Fruit fly (Drosophila melanogaster) whole organism, embryonic: ENCODE data around the gene pbl.

Source experiments
- Blimp-1 ChIP-seq: fragments of 200-800 bp; sonication (Bioruptor generic); optimal IDR thresholded peaks from 3 replicates; lab custom pipeline; 2018; ENCODE audit warnings: missing biosample characterization, missing genetic modification characterization, mild to moderate bottlenecking, moderate library complexity, missing genetic modification reagents
- CG10147 ChIP-seq: fragments of 200-800 bp; sonication (Bioruptor generic); optimal IDR thresholded peaks from 2 replicates; lab custom pipeline; 2019; ENCODE audit warnings: missing biosample characterization, mild to moderate bottlenecking, missing genetic modification characterization, moderate library complexity
- CG10959 ChIP-seq: fragments of 200-800 bp; sonication (Bioruptor generic); IDR thresholded peaks from 2 replicates; pipeline ENCODE4 v1.3.6; 2022; ENCODE audit warnings: missing biosample characterization, missing genetic modification characterization
- CG1233 ChIP-seq: fragments of 200-800 bp; sonication (Bioruptor generic); optimal IDR thresholded peaks from 4 replicates; lab custom pipeline; 2018; ENCODE audit warnings: missing biosample characterization, mild to moderate bottlenecking, missing genetic modification characterization
- CG14014 ChIP-seq: fragments of 200-800 bp; sonication (Bioruptor generic); IDR thresholded peaks from 2 replicates; pipeline ENCODE4 v1.3.6; 2022; ENCODE audit warnings: missing biosample characterization, missing genetic modification characterization
- CG2129 ChIP-seq: fragments of 200-800 bp; sonication (Bioruptor generic); IDR thresholded peaks from 2 replicates; pipeline ENCODE4 v1.3.6; 2022; ENCODE audit warnings: missing biosample characterization, missing genetic modification characterization; ENCODE audit not compliant: partially characterized antibody
- CG2199 ChIP-seq: fragments of 200-800 bp; sonication (Bioruptor generic); IDR thresholded peaks from 3 replicates; pipeline ENCODE4 v1.3.6; 2022; ENCODE audit warnings: missing biosample characterization, missing genetic modification characterization
- CG31441 ChIP-seq: fragments of 200-800 bp; sonication (Bioruptor generic); IDR thresholded peaks from 2 replicates; pipeline ENCODE4 v1.3.6; 2022; ENCODE audit warnings: missing biosample characterization, missing genetic modification characterization
- CG33213 ChIP-seq: fragments of 200-800 bp; sonication (Bioruptor generic); optimal IDR thresholded peaks from 3 replicates; lab custom pipeline; 2016; ENCODE audit warnings: missing biosample characterization, missing genetic modification characterization
- CG42726 ChIP-seq: fragments of 200-800 bp; sonication (Bioruptor generic); IDR thresholded peaks from 2 replicates; pipeline ENCODE4 v1.3.6; 2022; ENCODE audit warnings: missing biosample characterization, missing genetic modification characterization; ENCODE audit not compliant: partially characterized antibody
- CG6683 ChIP-seq: fragments of 200-800 bp; sonication (Bioruptor generic); optimal IDR thresholded peaks from 2 replicates; lab custom pipeline; 2017; ENCODE audit warnings: missing biosample characterization, mild to moderate bottlenecking, missing genetic modification characterization, missing genetic modification reagents
- CG7745 ChIP-seq: fragments of 200-800 bp; sonication (Bioruptor generic); optimal IDR thresholded peaks from 2 replicates; lab custom pipeline; 2018; ENCODE audit warnings: missing biosample characterization, mild to moderate bottlenecking, missing genetic modification characterization, moderate library complexity
- CG8359 ChIP-seq: fragments of 200-800 bp; sonication (Bioruptor generic); optimal IDR thresholded peaks from 2 replicates; lab custom pipeline; 2017; ENCODE audit warnings: missing biosample characterization, mild to moderate bottlenecking, missing genetic modification characterization, borderline replicate concordance
- CG8924 ChIP-seq: fragments of 200-800 bp; optimal IDR thresholded peaks from 3 replicates; lab custom pipeline; 2019; ENCODE audit warnings: missing biosample characterization, mild to moderate bottlenecking, missing genetic modification characterization, moderate library complexity
- CG9817 ChIP-seq: fragments of 200-800 bp; sonication (Bioruptor generic); optimal IDR thresholded peaks from 2 replicates; lab custom pipeline; 2018; ENCODE audit warnings: missing biosample characterization, mild to moderate bottlenecking, missing genetic modification characterization, moderate library complexity
- CG9932 ChIP-seq: fragments of 200-800 bp; sonication (Bioruptor generic); IDR thresholded peaks from 2 replicates; pipeline ENCODE4 v1.3.6; 2022; ENCODE audit warnings: missing biosample characterization, missing genetic modification characterization
- Ets97D ChIP-seq: fragments of 200-800 bp; sonication (Bioruptor generic); optimal IDR thresholded peaks from 3 replicates; lab custom pipeline; 2016; ENCODE audit warnings: missing biosample characterization, missing genetic modification characterization
- Gug ChIP-seq: fragments of 200-800 bp; sonication (Bioruptor generic); IDR thresholded peaks from 4 replicates; pipeline ENCODE4 v1.3.6; 2022; ENCODE audit warnings: missing biosample characterization, missing genetic modification characterization
- HLH54F ChIP-seq: fragments of 200-800 bp; sonication (Bioruptor generic); optimal IDR thresholded peaks from 3 replicates; lab custom pipeline; 2016; ENCODE audit warnings: missing biosample characterization, missing genetic modification characterization
- Hr78 ChIP-seq, 2 experiments: fragments of 200-800 bp in 1 of 2; fragments of >200 bp in 1 of 2; sonication (Bioruptor generic) in 1 of 2; optimal IDR thresholded peaks; 2 replicates each; lab custom pipeline; 2017 to 2019; ENCODE audit warnings: missing biosample characterization in 2 of 2, missing genetic modification characterization in 2 of 2, mild to moderate bottlenecking in 1 of 2, moderate library complexity in 1 of 2
- MBD-R2 ChIP-seq: fragments of 200-800 bp; sonication (Bioruptor generic); IDR thresholded peaks from 2 replicates; pipeline ENCODE4 v1.3.6; 2022; ENCODE audit warnings: missing biosample characterization, missing genetic modification characterization
- Oli ChIP-seq: fragments of 200-800 bp; sonication (Bioruptor generic); optimal IDR thresholded peaks from 2 replicates; lab custom pipeline; 2018; ENCODE audit warnings: missing biosample characterization, mild to moderate bottlenecking, missing genetic modification characterization, moderate library complexity
- Optix ChIP-seq: fragments of 200-800 bp; sonication (Bioruptor generic); IDR thresholded peaks from 3 replicates; pipeline ENCODE4 v1.3.6; 2022; ENCODE audit warnings: missing biosample characterization, missing genetic modification characterization
- PHDP ChIP-seq: fragments of 200-800 bp; sonication (Bioruptor generic); optimal IDR thresholded peaks from 3 replicates; lab custom pipeline; 2018; ENCODE audit warnings: missing biosample characterization, mild to moderate bottlenecking, missing genetic modification characterization, moderate library complexity
- Sin3A ChIP-seq: fragments of >200 bp; optimal IDR thresholded peaks from 2 replicates; lab custom pipeline; 2018
- Tbp ChIP-seq: fragments of >200 bp; optimal IDR thresholded peaks from 2 replicates; lab custom pipeline; 2018; ENCODE audit warnings: missing biosample characterization, missing genetic modification characterization
- bowl ChIP-seq: fragments of 200-800 bp; sonication (Bioruptor generic); IDR thresholded peaks from 2 replicates; pipeline ENCODE4 v1.3.6; 2022; ENCODE audit warnings: missing biosample characterization, missing genetic modification characterization
- cato ChIP-seq: fragments of 200-800 bp; sonication (Bioruptor generic); optimal IDR thresholded peaks from 2 replicates; lab custom pipeline; 2016; ENCODE audit warnings: missing biosample characterization, missing genetic modification characterization, borderline replicate concordance
- crp ChIP-seq, 2 experiments: fragments of 200-800 bp; sonication (Bioruptor generic); optimal IDR thresholded peaks; 2 replicates in 1 of 2; 3 replicates in 1 of 2; lab custom pipeline; 2017; ENCODE audit warnings: missing biosample characterization in 2 of 2, missing genetic modification characterization in 2 of 2, mild to moderate bottlenecking in 1 of 2, moderate library complexity in 1 of 2
- dm ChIP-seq: fragments of 200-800 bp; sonication (Bioruptor generic); optimal IDR thresholded peaks from 3 replicates; lab custom pipeline; 2016; ENCODE audit warnings: missing biosample characterization, missing genetic modification characterization
- dpn ChIP-seq, 2 experiments: fragments of 200-800 bp; sonication (Bioruptor generic); optimal IDR thresholded peaks; 3 replicates each; lab custom pipeline; 2016; ENCODE audit warnings: missing biosample characterization in 2 of 2, missing genetic modification characterization in 2 of 2
- dysf ChIP-seq: fragments of 200-800 bp; sonication (Bioruptor generic); IDR thresholded peaks from 3 replicates; pipeline ENCODE4 v1.3.6; 2022; ENCODE audit warnings: missing biosample characterization, missing genetic modification characterization
- esg ChIP-seq: fragments of 200-800 bp; sonication (Bioruptor generic); conservative IDR thresholded peaks from 2 replicates; pipeline ENCODE4 v1.3.6; 2022; ENCODE audit warnings: missing biosample characterization, missing genetic modification characterization
- fd3F ChIP-seq: fragments of 200-800 bp; sonication (Bioruptor generic); optimal IDR thresholded peaks from 2 replicates; lab custom pipeline; 2018; ENCODE audit warnings: missing biosample characterization, mild to moderate bottlenecking, missing genetic modification characterization, moderate library complexity
- fru ChIP-seq: fragments of >200 bp; optimal IDR thresholded peaks from 2 replicates; lab custom pipeline; 2017
- gcm2 ChIP-seq: fragments of 200-800 bp; sonication (Bioruptor generic); optimal IDR thresholded peaks from 2 replicates; lab custom pipeline; 2016; ENCODE audit warnings: missing biosample characterization, missing genetic modification characterization
- gsb-n ChIP-seq: fragments of 200-800 bp; sonication (Bioruptor generic); optimal IDR thresholded peaks from 3 replicates; lab custom pipeline; 2018; ENCODE audit warnings: missing biosample characterization, mild to moderate bottlenecking, missing genetic modification characterization
- hkb ChIP-seq, 2 experiments: fragments of 200-800 bp in 1 of 2; fragments of >200 bp in 1 of 2; sonication (Bioruptor generic) in 1 of 2; IDR thresholded peaks in 1 of 2; optimal IDR thresholded peaks in 1 of 2; 2 replicates each; pipeline versions ENCODE4 v1.3.6 to Lab custom; 2017 to 2022; ENCODE audit warnings: missing biosample characterization in 1 of 2, missing genetic modification characterization in 1 of 2
- insv ChIP-seq, 2 experiments: fragments of 200-800 bp; sonication (Bioruptor generic); optimal IDR thresholded peaks; 3 replicates each; lab custom pipeline; 2016 to 2018; ENCODE audit warnings: missing biosample characterization in 2 of 2, missing genetic modification characterization in 2 of 2
- jing ChIP-seq: fragments of 200-800 bp; sonication (Bioruptor generic); optimal IDR thresholded peaks from 2 replicates; lab custom pipeline; 2018; ENCODE audit warnings: missing biosample characterization, mild to moderate bottlenecking, missing genetic modification characterization
- klu ChIP-seq: fragments of 200-800 bp; sonication (Bioruptor generic); IDR thresholded peaks from 2 replicates; pipeline ENCODE4 v1.3.6; 2022; ENCODE audit warnings: missing biosample characterization, missing genetic modification characterization
- nmo ChIP-seq: fragments of 200-800 bp; sonication (Bioruptor generic); optimal IDR thresholded peaks from 2 replicates; lab custom pipeline; 2018; ENCODE audit warnings: missing biosample characterization, mild to moderate bottlenecking, missing genetic modification characterization, moderate library complexity
- oc ChIP-seq: fragments of 200-800 bp; sonication (Bioruptor generic); optimal IDR thresholded peaks from 2 replicates; lab custom pipeline; 2018; ENCODE audit warnings: missing biosample characterization, mild to moderate bottlenecking, missing genetic modification characterization, moderate library complexity
- prd ChIP-seq, 3 experiments: fragments of >200 bp in 2 of 3; fragments of 200-800 bp in 1 of 3; sonication (Bioruptor generic) in 1 of 3; optimal IDR thresholded peaks in 2 of 3; IDR thresholded peaks in 1 of 3; 2 replicates in 2 of 3; 3 replicates in 1 of 3; pipeline versions ENCODE4 v1.3.6 to Lab custom; 2017 to 2022; ENCODE audit warnings: missing biosample characterization in 1 of 3, missing genetic modification characterization in 1 of 3
- pum ChIP-seq: fragments of 200-800 bp; sonication (Bioruptor generic); optimal IDR thresholded peaks from 2 replicates; lab custom pipeline; 2016; ENCODE audit warnings: missing biosample characterization, missing genetic modification characterization
- shn ChIP-seq: fragments of 200-800 bp; sonication (Bioruptor generic); optimal IDR thresholded peaks from 3 replicates; lab custom pipeline; 2016; ENCODE audit warnings: missing biosample characterization, missing genetic modification characterization
- sqz ChIP-seq: fragments of 200-800 bp; sonication (Bioruptor generic); optimal IDR thresholded peaks from 3 replicates; lab custom pipeline; 2018; ENCODE audit warnings: missing biosample characterization, mild to moderate bottlenecking, missing genetic modification characterization
- zen2 ChIP-seq: fragments of 200-800 bp; sonication (Bioruptor generic); IDR thresholded peaks from 3 replicates; pipeline ENCODE4 v1.3.6; 2022; ENCODE audit warnings: missing biosample characterization, missing genetic modification characterization; ENCODE audit not compliant: partially characterized antibody

The pbl gene

dm6 chr3L:7867036-7867787 lies 44.5 kb downstream of the pbl start, which contains the start of gene Pdp1 (continued):
- no peak for TF ChIP-seq Optix (GFP tag; lab: Robert Waterston, UW)
- no peak for TF ChIP-seq HLH54F (GFP tag; lab: Kevin White, UChicago)
- no peak for TF ChIP-seq fd3F
- TF ChIP-seq Hr78 (GFP tag; optimal IDR thresholded peaks at IDR 0.05; lab: Kevin White, UChicago), result peak in 1 of 2 experiments; percentile 68
- no peak for TF ChIP-seq esg (GFP tag; lab: Robert Waterston, UW)
- TF ChIP-seq dysf (GFP tag; lab: Robert Waterston, UW), result 0 out of 3 replicates have a peak, but pooled peaks have one; percentile 16
- no peak for TF ChIP-seq CG8359 (GFP tag; lab: Kevin White, UChicago)
- peak; percentile 64; the same call in 2 of the 3 replicates for TF ChIP-seq zen2 (GFP tag; lab: Robert Waterston, UW)
- no peak for TF ChIP-seq Sin3A (lab: Kevin White, UChicago)
- TF ChIP-seq hkb (optimal IDR thresholded peaks at IDR 0.05; lab: Kevin White, UChicago), result no peak
- TF ChIP-seq hkb (GFP tag; IDR thresholded peaks at IDR 0.05; lab: Robert Waterston, UW), result no peak
- no peak for TF ChIP-seq sqz (GFP tag; lab: Kevin White, UChicago)
- TF ChIP-seq Ets97D (GFP tag; lab: Kevin White, UChicago), result no peak
- peak; percentile 5 for TF ChIP-seq Oli (tag; lab: Kevin White, UChicago)
- no peak for TF ChIP-seq CG9932 (GFP tag; lab: Robert Waterston, UW)
- no peak for TF ChIP-seq bowl (GFP tag; lab: Robert Waterston, UW)
- peak; percentile 9; the same call in 1 of the 2 replicates for TF ChIP-seq MBD-R2
- TF ChIP-seq dpn (GFP tag; optimal IDR thresholded peaks at IDR 0.05; lab: Kevin White, UChicago), result no peak
- no peak for TF ChIP-seq CG2129 (GFP tag; lab: Robert Waterston, UW)
- peak; percentile 51 for TF ChIP-seq oc
- TF ChIP-seq CG1233, result no peak
- TF ChIP-seq CG14014 (GFP tag; lab: Robert Waterston, UW), result peak; percentile 29; the same call in 1 of the 2 replicates
- no peak for TF ChIP-seq CG7745 (tag; lab: Kevin White, UChicago)
- TF ChIP-seq CG8924 (tag; lab: Kevin White, UChicago), result peak; percentile 18
- TF ChIP-seq jing (GFP tag; lab: Kevin White, UChicago), result no peak
- no peak for TF ChIP-seq gcm2 (GFP tag; lab: Kevin White, UChicago)
- TF ChIP-seq Tbp, result no peak
- no peak for TF ChIP-seq shn (GFP tag; lab: Kevin White, UChicago)
- TF ChIP-seq cato (GFP tag; lab: Kevin White, UChicago), result no peak
- no peak for TF ChIP-seq nmo (GFP tag; lab: Kevin White, UChicago)
- no peak for TF ChIP-seq insv (GFP tag; optimal IDR thresholded peaks at IDR 0.05; lab: Kevin White, UChicago)
- TF ChIP-seq PHDP (tag; lab: Kevin White, UChicago), result no peak
- TF ChIP-seq fru (lab: Kevin White, UChicago), result no peak
- no peak for TF ChIP-seq Blimp-1 (GFP tag; lab: Kevin White, UChicago)
- TF ChIP-seq CG33213, result no peak
- TF ChIP-seq gsb-n (tag; lab: Kevin White, UChicago), result no peak
- TF ChIP-seq CG6683 (GFP tag; lab: Kevin White, UChicago), result no peak
- TF ChIP-seq CG10147 (GFP tag; lab: Kevin White, UChicago), result no peak
- no peak for TF ChIP-seq klu (GFP tag; lab: Robert Waterston, UW)
- TF ChIP-seq prd (optimal IDR thresholded peaks at IDR 0.05; lab: Kevin White, UChicago), result no peak
- 0 out of 3 replicates have a peak, but pooled peaks have one; percentile 17 for TF ChIP-seq prd (GFP tag; IDR thresholded peaks at IDR 0.05; lab: Robert Waterston, UW)
- no peak for TF ChIP-seq Gug (GFP tag; lab: Robert Waterston, UW)
- TF ChIP-seq CG2199, result no peak; the same call in 2 of the 3 replicates
- TF ChIP-seq CG42726 (GFP tag; lab: Robert Waterston, UW), result no peak; the same call in 1 of the 2 replicates
- TF ChIP-seq dm (GFP tag; lab: Kevin White, UChicago), result peak; percentile 94
- no peak for TF ChIP-seq crp (GFP tag; optimal IDR thresholded peaks at IDR 0.05; lab: Kevin White, UChicago)
- no peak for TF ChIP-seq CG31441
- TF ChIP-seq CG10959, result no peak
- no peak for TF ChIP-seq pum (GFP tag; lab: Kevin White, UChicago)
- no peak for TF ChIP-seq CG9817 (tag; lab: Kevin White, UChicago)
